Worm (Caenorhabditis elegans): ENCODE results near the gene oac-15.

oac-15 gene

ce11 chrV:16201730-16202129, 8.0 kb downstream of the oac-15 start, which contains the start of gene F11A5.17:
F11A5.17 (plus strand) TSS chrV:16202030.
- no peak for TF ChIP-seq nhr-2 (tag; optimal IDR thresholded peaks at IDR 0.05)
- no peak for TF ChIP-seq bed-3 (GFP tag; optimal IDR thresholded peaks at IDR 0.05)
- TF ChIP-seq mab-5 (tag; optimal IDR thresholded peaks at IDR 0.05) = no peak
- TF ChIP-seq mls-2 (tag; optimal IDR thresholded peaks at IDR 0.05) = no peak
- no peak for TF ChIP-seq lin-32 (GFP tag; optimal IDR thresholded peaks at IDR 0.05)
- TF ChIP-seq ztf-11 (tag; optimal IDR thresholded peaks at IDR 0.05) = no peak
- no peak for TF ChIP-seq tbx-8 (GFP tag; optimal IDR thresholded peaks at IDR 0.05)
- no peak for TF ChIP-seq snpc-4 (tag; optimal IDR thresholded peaks at IDR 0.05)
- no peak for TF ChIP-seq nhr-237 (tag; optimal IDR thresholded peaks at IDR 0.05)
- TF ChIP-seq pha-4 (tag; optimal IDR thresholded peaks at IDR 0.05) = no peak
- TF ChIP-seq elt-1 (tag; optimal IDR thresholded peaks at IDR 0.05; ENCODE audit: borderline replicate concordance, insufficient read depth) = no peak
- no peak for TF ChIP-seq hlh-1 (tag; optimal IDR thresholded peaks at IDR 0.05)
- no peak for TF ChIP-seq M03D4.4 (tag; optimal IDR thresholded peaks at IDR 0.05)
- TF ChIP-seq ceh-83 (GFP tag; optimal IDR thresholded peaks at IDR 0.05) = no peak
- TF ChIP-seq unc-39 (tag; optimal IDR thresholded peaks at IDR 0.05) = no peak
- TF ChIP-seq lin-13 (tag; optimal IDR thresholded peaks at IDR 0.05) = no peak

ce11 chrV:16198016-16198415, 11.7 kb downstream of the oac-15 start, which contains the start of gene F11A5.5:
F11A5.5 (plus strand) TSS chrV:16198316.
- TF ChIP-seq ceh-43 (GFP tag; optimal IDR thresholded peaks at IDR 0.05) (no peak), flh-1 (GFP tag; optimal IDR thresholded peaks at IDR 0.05) (no peak), mep-1 (tag; optimal IDR thresholded peaks at IDR 0.05) (no peak), nhr-28 (tag; optimal IDR thresholded peaks at IDR 0.05) (no peak), tbx-8 (GFP tag; optimal IDR thresholded peaks at IDR 0.05) (no peak), M03D4.4 (tag; optimal IDR thresholded peaks at IDR 0.05) (no peak), lin-13 (tag; optimal IDR thresholded peaks at IDR 0.05) (no peak), ceh-39 (tag; optimal IDR thresholded peaks at IDR 0.05) (no peak), unc-39 (tag; optimal IDR thresholded peaks at IDR 0.05) (no peak), mab-5 (tag; optimal IDR thresholded peaks at IDR 0.05) (no peak)

ce11 chrV:16195379-16195778, 14.4 kb downstream of the oac-15 start, which contains the start of gene rabr-3:
rabr-3 (plus strand) TSS chrV:16195679.
- TF ChIP-seq drap-1 (GFP tag; optimal IDR thresholded peaks at IDR 0.05) (no peak), lin-13 (tag; optimal IDR thresholded peaks at IDR 0.05) (no peak), sptf-1 (tag; optimal IDR thresholded peaks at IDR 0.05) (no peak), nhr-237 (tag; optimal IDR thresholded peaks at IDR 0.05) (no peak), tbx-8 (GFP tag; optimal IDR thresholded peaks at IDR 0.05) (no peak), ham-2 (GFP tag; optimal IDR thresholded peaks at IDR 0.05) (no peak), unc-62 (GFP tag; optimal IDR thresholded peaks at IDR 0.05) (no peak), ceh-39 (tag; optimal IDR thresholded peaks at IDR 0.05) (no peak), mab-5 (tag; optimal IDR thresholded peaks at IDR 0.05) (no peak), sem-2 (GFP tag; optimal IDR thresholded peaks at IDR 0.05) (no peak), ceh-43 (GFP tag; optimal IDR thresholded peaks at IDR 0.05) (no peak), unc-120 (tag; optimal IDR thresholded peaks at IDR 0.05; ENCODE audit: poor library complexity, severe bottlenecking) (no peak)

- TF ChIP-seq cnd-1 (tag; optimal IDR thresholded peaks at IDR 0.05) = no peak
- no peak for TF ChIP-seq unc-62 (GFP tag; optimal IDR thresholded peaks at IDR 0.05)
- no peak for TF ChIP-seq pha-4 (tag; optimal IDR thresholded peaks at IDR 0.05)
- TF ChIP-seq flh-1 (GFP tag; optimal IDR thresholded peaks at IDR 0.05) = no peak
- TF ChIP-seq nhr-2 (tag; optimal IDR thresholded peaks at IDR 0.05) = no peak
- no peak for TF ChIP-seq ham-2 (GFP tag; optimal IDR thresholded peaks at IDR 0.05)
- no peak for TF ChIP-seq mls-2 (tag; optimal IDR thresholded peaks at IDR 0.05)
- no peak for TF ChIP-seq M03D4.4 (tag; optimal IDR thresholded peaks at IDR 0.05)
- no peak for TF ChIP-seq nhr-237 (tag; optimal IDR thresholded peaks at IDR 0.05)
- no peak for TF ChIP-seq elt-1 (tag; optimal IDR thresholded peaks at IDR 0.05; ENCODE audit: borderline replicate concordance, insufficient read depth)
- TF ChIP-seq snpc-4 (tag; optimal IDR thresholded peaks at IDR 0.05) = no peak
- no peak for TF ChIP-seq sptf-1 (tag; optimal IDR thresholded peaks at IDR 0.05)
Observed at ce11 chrV:16194639-16195038, 15.1 kb downstream of the oac-15 start, which contains the start of gene rabr-4. rabr-4 (plus strand) TSS chrV:16194939.

- TF ChIP-seq nhr-237 (tag; optimal IDR thresholded peaks at IDR 0.05) (no peak), bed-3 (GFP tag; optimal IDR thresholded peaks at IDR 0.05) (no peak), flh-1 (GFP tag; optimal IDR thresholded peaks at IDR 0.05) (no peak), nhr-2 (tag; optimal IDR thresholded peaks at IDR 0.05) (no peak), elt-1 (tag; optimal IDR thresholded peaks at IDR 0.05; ENCODE audit: borderline replicate concordance, insufficient read depth) (no peak)
Observed at ce11 chrV:16192114-16192513, 17.6 kb downstream of the oac-15 start, which contains the start of gene srh-279. srh-279 (plus strand) TSS chrV:16192414.

Measured in whole organism, mixed stage, embryonic.